Worm (Caenorhabditis elegans) whole organism, mixed stage, embryonic: ENCODE results near the gene vang-1.
A peak's percentile ranks its signal among the peaks of the same experiment; 100 is the strongest.

Source experiments
- M03D4.4 ChIP-seq: sonication (generic microtip); optimal IDR thresholded peaks from 2 replicates; lab custom pipeline; 2017; ENCODE audit warnings: mild to moderate bottlenecking, missing genetic modification characterization, missing compliant biosample characterization
- bed-3 ChIP-seq: fragments of 200-800 bp; sonication (Bioruptor generic); optimal IDR thresholded peaks from 3 replicates; lab custom pipeline; 2018; ENCODE audit warnings: mild to moderate bottlenecking, missing genetic modification characterization, moderate library complexity, missing compliant biosample characterization
- blmp-1 ChIP-seq: fragments of 150-350 bp; optimal IDR thresholded peaks from 2 replicates; lab custom pipeline; 2014; ENCODE audit warnings: missing biosample characterization, missing genetic modification characterization
- ceh-39 ChIP-seq: fragments of 150-350 bp; optimal IDR thresholded peaks from 2 replicates; lab custom pipeline; 2014; ENCODE audit warnings: missing biosample characterization, missing genetic modification characterization
- ceh-43 ChIP-seq: fragments of 200-800 bp; sonication (Bioruptor generic); optimal IDR thresholded peaks from 2 replicates; lab custom pipeline; 2018; ENCODE audit warnings: mild to moderate bottlenecking, missing genetic modification characterization, moderate library complexity, missing compliant biosample characterization
- ceh-83 ChIP-seq: fragments of 200-800 bp; sonication (Bioruptor generic); optimal IDR thresholded peaks from 2 replicates; lab custom pipeline; 2018; ENCODE audit warnings: mild to moderate bottlenecking, missing genetic modification characterization, missing compliant biosample characterization
- ces-1 ChIP-seq: fragments of 150-350 bp; optimal IDR thresholded peaks from 2 replicates; lab custom pipeline; 2014; ENCODE audit warnings: missing biosample characterization, missing genetic modification reagents, missing genetic modification characterization
- drap-1 ChIP-seq: fragments of 200-800 bp; sonication (Bioruptor generic); optimal IDR thresholded peaks from 3 replicates; lab custom pipeline; 2018; ENCODE audit warnings: mild to moderate bottlenecking, missing genetic modification characterization, missing compliant biosample characterization
- elt-1 ChIP-seq: sonication (generic microtip); optimal IDR thresholded peaks from 2 replicates; lab custom pipeline; 2017; ENCODE audit warnings: missing genetic modification characterization, mild to moderate bottlenecking, missing compliant biosample characterization, antibody characterized with exemption, moderate library complexity, borderline replicate concordance; ENCODE audit not compliant: insufficient read depth
- elt-3 ChIP-seq: fragments of 150-350 bp; optimal IDR thresholded peaks from 2 replicates; lab custom pipeline; 2014; ENCODE audit warnings: missing biosample characterization, missing genetic modification characterization
- flh-1 ChIP-seq: fragments of 200-800 bp; sonication (Bioruptor generic); optimal IDR thresholded peaks from 2 replicates; lab custom pipeline; 2018; ENCODE audit warnings: mild to moderate bottlenecking, missing genetic modification characterization, moderate library complexity, missing compliant biosample characterization
- ham-2 ChIP-seq: fragments of 200-800 bp; sonication (Bioruptor generic); optimal IDR thresholded peaks from 2 replicates; lab custom pipeline; 2018; ENCODE audit warnings: mild to moderate bottlenecking, missing genetic modification characterization, missing compliant biosample characterization
- hlh-1 ChIP-seq: fragments of 150-350 bp; optimal IDR thresholded peaks from 2 replicates; lab custom pipeline; 2014; ENCODE audit warnings: missing biosample characterization, missing genetic modification reagents, missing genetic modification characterization
- lin-13 ChIP-seq: fragments of 150-350 bp; optimal IDR thresholded peaks from 2 replicates; lab custom pipeline; 2014; ENCODE audit warnings: missing biosample characterization, missing genetic modification characterization
- lin-32 ChIP-seq: fragments of 200-800 bp; sonication (Bioruptor generic); optimal IDR thresholded peaks from 2 replicates; lab custom pipeline; 2018; ENCODE audit warnings: mild to moderate bottlenecking, missing genetic modification characterization, missing compliant biosample characterization
- lsy-2 ChIP-seq: fragments of 150-350 bp; optimal IDR thresholded peaks from 2 replicates; lab custom pipeline; 2014; ENCODE audit warnings: missing biosample characterization, missing genetic modification characterization
- mab-5 ChIP-seq: fragments of 150-350 bp; optimal IDR thresholded peaks from 2 replicates; lab custom pipeline; 2014; ENCODE audit warnings: missing biosample characterization, missing genetic modification characterization
- mep-1 ChIP-seq: fragments of 150-350 bp; optimal IDR thresholded peaks from 2 replicates; lab custom pipeline; 2017; ENCODE audit warnings: missing biosample characterization, missing genetic modification reagents, missing genetic modification characterization, inconsistent platforms
- mls-2 ChIP-seq: sonication (generic microtip); optimal IDR thresholded peaks from 2 replicates; lab custom pipeline; 2016; ENCODE audit warnings: mild to moderate bottlenecking, missing genetic modification characterization, moderate library complexity, missing compliant biosample characterization
- nhr-12 ChIP-seq: fragments of 150-350 bp; optimal IDR thresholded peaks from 2 replicates; lab custom pipeline; 2014; ENCODE audit warnings: missing biosample characterization, missing genetic modification characterization
- nhr-2 ChIP-seq: fragments of 150-350 bp; optimal IDR thresholded peaks from 2 replicates; lab custom pipeline; 2014; ENCODE audit warnings: missing biosample characterization, missing genetic modification characterization
- nhr-237 ChIP-seq: fragments of 150-350 bp; optimal IDR thresholded peaks from 2 replicates; lab custom pipeline; 2014; ENCODE audit warnings: missing biosample characterization, missing genetic modification characterization
- nhr-28 ChIP-seq: fragments of 150-350 bp; optimal IDR thresholded peaks from 2 replicates; lab custom pipeline; 2014; ENCODE audit warnings: missing biosample characterization, missing genetic modification characterization
- nhr-76 ChIP-seq: sonication (generic microtip); optimal IDR thresholded peaks from 2 replicates; lab custom pipeline; 2017; ENCODE audit warnings: missing biosample characterization, missing genetic modification characterization
- pha-4 ChIP-seq: fragments of 150-350 bp; optimal IDR thresholded peaks from 2 replicates; lab custom pipeline; 2018; ENCODE audit warnings: missing biosample characterization, missing genetic modification reagents, missing genetic modification characterization
- sem-2 ChIP-seq: fragments of 200-800 bp; sonication (Bioruptor generic); optimal IDR thresholded peaks from 2 replicates; lab custom pipeline; 2018; ENCODE audit warnings: mild to moderate bottlenecking, missing genetic modification characterization, missing compliant biosample characterization
- sptf-1 ChIP-seq: sonication (generic microtip); optimal IDR thresholded peaks from 2 replicates; lab custom pipeline; 2017; ENCODE audit warnings: mild to moderate bottlenecking, missing genetic modification characterization, moderate library complexity, missing compliant biosample characterization
- tbx-8 ChIP-seq: fragments of 200-800 bp; sonication (Bioruptor generic); optimal IDR thresholded peaks from 2 replicates; lab custom pipeline; 2018; ENCODE audit warnings: mild to moderate bottlenecking, missing genetic modification characterization, moderate library complexity, missing compliant biosample characterization
- unc-120 ChIP-seq: sonication (generic microtip); optimal IDR thresholded peaks from 2 replicates; lab custom pipeline; 2017; ENCODE audit warnings: missing genetic modification characterization, missing compliant biosample characterization; ENCODE audit not compliant: poor library complexity, severe bottlenecking
- unc-39 ChIP-seq: fragments of 150-350 bp; optimal IDR thresholded peaks from 2 replicates; lab custom pipeline; 2014; ENCODE audit warnings: missing biosample characterization, missing genetic modification characterization
- unc-62 ChIP-seq: fragments of 150-350 bp; optimal IDR thresholded peaks from 2 replicates; lab custom pipeline; 2014; ENCODE audit warnings: missing biosample characterization, missing genetic modification reagents, missing genetic modification characterization
- zip-8 ChIP-seq: fragments of 150-350 bp; optimal IDR thresholded peaks from 2 replicates; lab custom pipeline; 2014; ENCODE audit warnings: missing biosample characterization, missing genetic modification characterization
- ztf-11 ChIP-seq: fragments of 150-350 bp; optimal IDR thresholded peaks from 2 replicates; lab custom pipeline; 2014; ENCODE audit warnings: missing biosample characterization, missing genetic modification characterization

vang-1 gene

ce11 chrX:2902854-2903253 lies 17.2 kb downstream of the vang-1 start:
- TF ChIP-seq mab-5 (no peak), hlh-1 (tag; lab: Kevin White, UChicago) (no peak), ceh-43 (GFP tag; lab: Kevin White, UChicago) (no peak), ceh-83 (GFP tag; lab: Kevin White, UChicago) (no peak), elt-1 (peak; percentile 73)

- TF ChIP-seq sptf-1 (tag; lab: Kevin White, UChicago) (no peak), unc-62 (GFP tag; lab: Kevin White, UChicago) (peak; percentile 68), mab-5 (no peak), nhr-12 (no peak)
Measured at ce11 chrX:2903715-2904419, 18.2 kb downstream of the vang-1 start.

- no peak for TF ChIP-seq unc-39 (tag; lab: Kevin White, UChicago)
- TF ChIP-seq ham-2 (GFP tag; lab: Kevin White, UChicago) = no peak
- TF ChIP-seq hlh-1 (tag; lab: Kevin White, UChicago) = no peak
- no peak for TF ChIP-seq pha-4 (tag; lab: Kevin White, UChicago)
- no peak for TF ChIP-seq drap-1
- no peak for TF ChIP-seq nhr-12
- no peak for TF ChIP-seq unc-62 (GFP tag; lab: Kevin White, UChicago)
- TF ChIP-seq ceh-39 (tag; lab: Kevin White, UChicago) = no peak
- no peak for TF ChIP-seq zip-8
- TF ChIP-seq sem-2 (GFP tag; lab: Kevin White, UChicago) = no peak
- TF ChIP-seq ces-1 (GFP tag; lab: Kevin White, UChicago) = no peak
- no peak for TF ChIP-seq nhr-28 (tag; lab: Kevin White, UChicago)
- TF ChIP-seq lin-32 (GFP tag; lab: Kevin White, UChicago) = no peak
- TF ChIP-seq mls-2 (tag; lab: Kevin White, UChicago) = no peak
- no peak for TF ChIP-seq lsy-2 (tag; lab: Kevin White, UChicago)
- TF ChIP-seq sptf-1 (tag; lab: Kevin White, UChicago) = no peak
- no peak for TF ChIP-seq mab-5
- TF ChIP-seq elt-3 = no peak
Measured at ce11 chrX:2906062-2906732, 20.5 kb downstream of the vang-1 start.

ce11 chrX:2907296-2907873 lies 21.7 kb downstream of the vang-1 start:
- no peak for TF ChIP-seq ztf-11 (tag; lab: Kevin White, UChicago)
- TF ChIP-seq drap-1 = peak; percentile 27
- TF ChIP-seq M03D4.4 (tag; lab: Kevin White, UChicago) = no peak
- no peak for TF ChIP-seq lsy-2 (tag; lab: Kevin White, UChicago)
- no peak for TF ChIP-seq ces-1 (GFP tag; lab: Kevin White, UChicago)
- TF ChIP-seq sem-2 (GFP tag; lab: Kevin White, UChicago) = no peak
- no peak for TF ChIP-seq nhr-237 (tag; lab: Kevin White, UChicago)
- TF ChIP-seq blmp-1 (tag; lab: Kevin White, UChicago) = no peak
- TF ChIP-seq ceh-43 (GFP tag; lab: Kevin White, UChicago) = no peak
- no peak for TF ChIP-seq ceh-83 (GFP tag; lab: Kevin White, UChicago)
- no peak for TF ChIP-seq ceh-39 (tag; lab: Kevin White, UChicago)
- peak; percentile 13 for TF ChIP-seq ham-2 (GFP tag; lab: Kevin White, UChicago)
- TF ChIP-seq hlh-1 (tag; lab: Kevin White, UChicago) = no peak
- no peak for TF ChIP-seq nhr-28 (tag; lab: Kevin White, UChicago)
- TF ChIP-seq elt-1 = peak; percentile 76
- TF ChIP-seq nhr-12 = no peak
- TF ChIP-seq unc-62 (GFP tag; lab: Kevin White, UChicago) = peak; percentile 27
- no peak for TF ChIP-seq mls-2 (tag; lab: Kevin White, UChicago)
- TF ChIP-seq unc-120 = no peak
- no peak for TF ChIP-seq bed-3 (GFP tag; lab: Kevin White, UChicago)
- TF ChIP-seq lin-32 (GFP tag; lab: Kevin White, UChicago) = no peak
- no peak for TF ChIP-seq mep-1 (tag; lab: Kevin White, UChicago)
- TF ChIP-seq tbx-8 (GFP tag; lab: Kevin White, UChicago) = no peak
- TF ChIP-seq sptf-1 (tag; lab: Kevin White, UChicago) = no peak
- no peak for TF ChIP-seq nhr-76
- no peak for TF ChIP-seq flh-1 (GFP tag; lab: Kevin White, UChicago)
- TF ChIP-seq lin-13 (tag; lab: Kevin White, UChicago) = no peak
- no peak for TF ChIP-seq mab-5
- TF ChIP-seq nhr-2 = no peak
- TF ChIP-seq elt-3 = no peak
- peak; percentile 5 for TF ChIP-seq pha-4 (tag; lab: Kevin White, UChicago)
- TF ChIP-seq, all 35 proteins: peak for 5
